Worm (Caenorhabditis elegans): ENCODE data around the gene srz-25.

- no peak for TF ChIP-seq cog-1 (tag; optimal IDR thresholded peaks at IDR 0.05)
- no peak for TF ChIP-seq tab-1 (GFP tag; IDR thresholded peaks at IDR 0.05)
- no peak for TF ChIP-seq flt-1 (GFP tag; IDR thresholded peaks at IDR 0.05)
- TF ChIP-seq ztf-29 (GFP tag; IDR thresholded peaks at IDR 0.05) = no peak
- no peak for TF ChIP-seq T22C8.4 (GFP tag; IDR thresholded peaks at IDR 0.05)
- TF ChIP-seq med-1 (GFP tag; optimal IDR thresholded peaks at IDR 0.05; ENCODE audit: insufficient read depth) = no peak
- TF ChIP-seq ztf-23 (GFP tag; IDR thresholded peaks at IDR 0.05) = no peak
Observed at ce11 chrV:17520735-17521134, 19.7 kb upstream of the srz-25 start, which contains the start of gene fbxa-136.
